Worm (Caenorhabditis elegans) whole organism, young adult: ENCODE measurements around the gene K02E11.7.

Source experiments
- F33H1.4 ChIP-seq: fragments of 200-800 bp; sonication (Bioruptor generic); IDR thresholded peaks from 2 replicates; pipeline ENCODE4 v1.3.6; 2022; ENCODE audit warnings: missing genetic modification reagents, missing genetic modification characterization, missing compliant biosample characterization
- F37B4.10 ChIP-seq: fragments of 200-800 bp; sonication (Bioruptor generic); IDR thresholded peaks from 2 replicates; pipeline ENCODE4 v1.3.6; 2022; ENCODE audit warnings: missing genetic modification characterization, missing compliant biosample characterization
- F39B2.1 ChIP-seq: fragments of 200-800 bp; sonication (Bioruptor generic); IDR thresholded peaks from 2 replicates; pipeline ENCODE4 v1.3.6; 2022; ENCODE audit warnings: missing genetic modification reagents, missing genetic modification characterization, missing compliant biosample characterization
- F57C9.4 ChIP-seq: sonication (generic microtip); optimal IDR thresholded peaks from 2 replicates; lab custom pipeline; 2017; ENCODE audit warnings: mild to moderate bottlenecking, missing genetic modification characterization, missing compliant biosample characterization
- K11D2.4 ChIP-seq: fragments of 200-800 bp; sonication (Bioruptor generic); IDR thresholded peaks from 2 replicates; pipeline ENCODE4 v1.3.6; 2022; ENCODE audit warnings: missing genetic modification reagents, missing genetic modification characterization, missing compliant biosample characterization
- T07F8.4 ChIP-seq: sonication (generic microtip); optimal IDR thresholded peaks from 2 replicates; lab custom pipeline; 2016; ENCODE audit warnings: mild to moderate bottlenecking, missing genetic modification characterization, moderate library complexity, missing compliant biosample characterization
- T26A5.8 ChIP-seq: sonication (generic microtip); optimal IDR thresholded peaks from 2 replicates; lab custom pipeline; 2016; ENCODE audit warnings: missing genetic modification characterization, missing compliant biosample characterization
- Y53F4B.3 ChIP-seq: fragments of 200-800 bp; sonication (Bioruptor generic); IDR thresholded peaks from 2 replicates; pipeline ENCODE4 v1.3.6; 2022; ENCODE audit warnings: missing genetic modification reagents, missing genetic modification characterization, missing compliant biosample characterization
- Y53G8AR.9 ChIP-seq: fragments of 200-800 bp; sonication (Bioruptor generic); conservative IDR thresholded peaks from 2 replicates; pipeline ENCODE4 v1.3.6; 2022; ENCODE audit warnings: missing genetic modification reagents, missing genetic modification characterization, missing compliant biosample characterization
- Y56A3A.18 ChIP-seq: fragments of 200-800 bp; sonication (Bioruptor generic); IDR thresholded peaks from 2 replicates; pipeline ENCODE4 v1.3.6; 2022; ENCODE audit warnings: missing genetic modification reagents, missing genetic modification characterization, missing compliant biosample characterization
- Y95B8A.8 ChIP-seq: fragments of 200-800 bp; sonication (Bioruptor generic); IDR thresholded peaks from 2 replicates; pipeline ENCODE4 v1.3.6; 2022; ENCODE audit warnings: missing genetic modification reagents, missing genetic modification characterization, missing compliant biosample characterization
- aptf-3 ChIP-seq: fragments of 200-800 bp; sonication (Bioruptor generic); IDR thresholded peaks from 2 replicates; pipeline ENCODE4 v1.3.6; 2022; ENCODE audit warnings: missing genetic modification characterization, missing compliant biosample characterization
- athp-1 ChIP-seq: sonication (generic microtip); optimal IDR thresholded peaks from 2 replicates; lab custom pipeline; 2017; ENCODE audit warnings: mild to moderate bottlenecking, missing genetic modification characterization, missing compliant biosample characterization
- attf-3 ChIP-seq: fragments of 200-800 bp; sonication (Bioruptor generic); conservative IDR thresholded peaks from 2 replicates; pipeline ENCODE4 v1.3.6; 2022; ENCODE audit warnings: missing genetic modification reagents, missing genetic modification characterization, missing compliant biosample characterization
- attf-5 ChIP-seq: fragments of 200-800 bp; sonication (Bioruptor generic); optimal IDR thresholded peaks from 2 replicates; lab custom pipeline; 2018; ENCODE audit warnings: mild to moderate bottlenecking, missing genetic modification characterization, missing compliant biosample characterization
- attf-6 ChIP-seq: fragments of 200-800 bp; sonication (Bioruptor generic); IDR thresholded peaks from 2 replicates; pipeline ENCODE4 v1.3.6; 2022; ENCODE audit warnings: missing genetic modification reagents, missing genetic modification characterization, missing compliant biosample characterization
- bed-1 ChIP-seq: fragments of 200-800 bp; sonication (Bioruptor generic); IDR thresholded peaks from 2 replicates; pipeline ENCODE4 v1.3.6; 2022; ENCODE audit warnings: missing genetic modification reagents, missing genetic modification characterization, missing compliant biosample characterization
- bed-2 ChIP-seq: fragments of 200-800 bp; sonication (Bioruptor generic); IDR thresholded peaks from 2 replicates; pipeline ENCODE4 v1.3.6; 2022; ENCODE audit warnings: missing genetic modification reagents, missing genetic modification characterization, missing compliant biosample characterization
- cebp-2 ChIP-seq: fragments of 200-800 bp; sonication (Bioruptor generic); IDR thresholded peaks from 2 replicates; pipeline ENCODE4 v1.3.6; 2022; ENCODE audit warnings: missing genetic modification characterization, missing compliant biosample characterization
- ceh-100 ChIP-seq: fragments of 200-800 bp; sonication (Bioruptor generic); IDR thresholded peaks from 2 replicates; pipeline ENCODE4 v1.3.6; 2022; ENCODE audit warnings: missing genetic modification reagents, missing genetic modification characterization, missing compliant biosample characterization
- ceh-79 ChIP-seq: sonication (generic microtip); optimal IDR thresholded peaks from 2 replicates; lab custom pipeline; 2017; ENCODE audit warnings: mild to moderate bottlenecking, missing genetic modification characterization, missing compliant biosample characterization
- dox-1 ChIP-seq: fragments of 200-800 bp; sonication (Bioruptor generic); IDR thresholded peaks from 2 replicates; pipeline ENCODE4 v1.3.6; 2022; ENCODE audit warnings: missing genetic modification reagents, missing genetic modification characterization, missing compliant biosample characterization
- efl-1 ChIP-seq: fragments of 150-350 bp; optimal IDR thresholded peaks from 2 replicates; lab custom pipeline; 2014; ENCODE audit warnings: missing biosample characterization, missing genetic modification reagents, missing genetic modification characterization
- egl-18 ChIP-seq: fragments of 200-800 bp; sonication (Bioruptor generic); IDR thresholded peaks from 2 replicates; pipeline ENCODE4 v1.3.6; 2022; ENCODE audit warnings: missing genetic modification reagents, missing genetic modification characterization, missing compliant biosample characterization
- egl-44 ChIP-seq: fragments of 200-800 bp; sonication (Bioruptor generic); IDR thresholded peaks from 2 replicates; pipeline ENCODE4 v1.3.6; 2022; ENCODE audit warnings: missing genetic modification reagents, missing genetic modification characterization, missing compliant biosample characterization
- egrh-3 ChIP-seq: fragments of 200-800 bp; sonication (Bioruptor generic); IDR thresholded peaks from 2 replicates; pipeline ENCODE4 v1.3.6; 2022; ENCODE audit warnings: missing genetic modification reagents, missing genetic modification characterization, missing compliant biosample characterization
- ekl-4 ChIP-seq: fragments of 200-800 bp; sonication (Bioruptor generic); IDR thresholded peaks from 2 replicates; pipeline ENCODE4 v1.3.6; 2022; ENCODE audit warnings: missing genetic modification reagents, missing genetic modification characterization, missing compliant biosample characterization
- fkh-3 ChIP-seq: sonication (generic microtip); optimal IDR thresholded peaks from 2 replicates; lab custom pipeline; 2016; ENCODE audit warnings: mild to moderate bottlenecking, missing genetic modification characterization, missing compliant biosample characterization
- hmg-1.2 ChIP-seq: fragments of 200-800 bp; sonication (Bioruptor generic); IDR thresholded peaks from 2 replicates; pipeline ENCODE4 v1.3.6; 2022; ENCODE audit warnings: missing genetic modification reagents, missing genetic modification characterization, missing compliant biosample characterization
- hmg-20 ChIP-seq: fragments of 200-800 bp; sonication (Bioruptor generic); IDR thresholded peaks from 2 replicates; pipeline ENCODE4 v1.3.6; 2022; ENCODE audit warnings: missing genetic modification reagents, missing genetic modification characterization, missing compliant biosample characterization
- lin-35 ChIP-seq, 3 experiments: fragments of 150-350 bp in 2 of 3; sonication (generic microtip) in 1 of 3; optimal IDR thresholded peaks; 2 replicates each; lab custom pipeline; 2014 to 2018; ENCODE audit warnings: missing biosample characterization in 3 of 3, missing genetic modification characterization in 3 of 3, missing genetic modification reagents in 3 of 3
- madf-8 ChIP-seq: fragments of 200-800 bp; sonication (Bioruptor generic); conservative IDR thresholded peaks from 2 replicates; pipeline ENCODE4 v1.3.6; 2022; ENCODE audit warnings: missing genetic modification reagents, missing genetic modification characterization, missing compliant biosample characterization
- mcd-1 ChIP-seq: fragments of 200-800 bp; sonication (Bioruptor generic); IDR thresholded peaks from 2 replicates; pipeline ENCODE4 v1.3.6; 2022; ENCODE audit warnings: missing genetic modification reagents, missing genetic modification characterization, missing compliant biosample characterization
- nfyb-1 ChIP-seq: fragments of 200-800 bp; sonication (Bioruptor generic); IDR thresholded peaks from 2 replicates; pipeline ENCODE4 v1.3.6; 2022; ENCODE audit warnings: missing genetic modification reagents, missing genetic modification characterization, missing compliant biosample characterization
- nhr-120 ChIP-seq: fragments of 200-800 bp; sonication (Bioruptor generic); IDR thresholded peaks from 2 replicates; pipeline ENCODE4 v1.3.6; 2022; ENCODE audit warnings: missing genetic modification characterization, missing compliant biosample characterization
- nhr-90 ChIP-seq: sonication (generic microtip); optimal IDR thresholded peaks from 2 replicates; lab custom pipeline; 2016; ENCODE audit warnings: missing genotype, mild to moderate bottlenecking, missing genetic modification characterization, missing compliant biosample characterization
- pbrm-1 ChIP-seq: fragments of 200-800 bp; sonication (Bioruptor generic); IDR thresholded peaks from 2 replicates; pipeline ENCODE4 v1.3.6; 2022; ENCODE audit warnings: missing genetic modification reagents, missing genetic modification characterization, missing compliant biosample characterization
- repo-1 ChIP-seq: sonication (generic microtip); optimal IDR thresholded peaks from 2 replicates; lab custom pipeline; 2017; ENCODE audit warnings: mild to moderate bottlenecking, missing genetic modification characterization, missing compliant biosample characterization
- rpc-1 ChIP-seq, 2 experiments: fragments of 150-350 bp in 1 of 2; sonication (generic microtip) in 1 of 2; optimal IDR thresholded peaks; 2 replicates each; lab custom pipeline; 2014 to 2018; ENCODE audit warnings: missing biosample characterization in 1 of 2, missing genetic modification characterization in 1 of 2, missing genetic modification reagents in 1 of 2, missing genotype in 1 of 2
- sea-2 ChIP-seq: fragments of 200-800 bp; sonication (Bioruptor generic); IDR thresholded peaks from 2 replicates; pipeline ENCODE4 v1.3.6; 2022; ENCODE audit warnings: missing genetic modification characterization, missing compliant biosample characterization
- snpc-3.4 ChIP-seq: sonication (generic microtip); optimal IDR thresholded peaks from 2 replicates; lab custom pipeline; 2017; ENCODE audit warnings: missing genetic modification characterization, mild to moderate bottlenecking, missing compliant biosample characterization, antibody characterized with exemption, moderate library complexity, missing genotype, missing genetic modification reagents
- ztf-25 ChIP-seq: fragments of 200-800 bp; sonication (Bioruptor generic); IDR thresholded peaks from 2 replicates; pipeline ENCODE4 v1.3.6; 2022; ENCODE audit warnings: missing genetic modification reagents, missing genetic modification characterization, missing compliant biosample characterization

The K02E11.7 gene

ce11 chrV:14246761-14247160, 7.4 kb downstream of the K02E11.7 start, which contains the start of gene K02E11.3:
Gene K02E11.3 (minus strand): TSS chrV:14246861.
- no peak for TF ChIP-seq snpc-3.4 (tag; lab: Kevin White, UChicago)
- TF ChIP-seq mcd-1 (GFP tag; lab: Robert Waterston, UW) = no peak
- TF ChIP-seq nhr-90 = no peak
- no peak for TF ChIP-seq cebp-2 (GFP tag; lab: Robert Waterston, UW)
- no peak for TF ChIP-seq Y56A3A.18 (GFP tag; lab: Robert Waterston, UW)
- no peak for TF ChIP-seq dox-1 (GFP tag; lab: Robert Waterston, UW)
- no peak for TF ChIP-seq ceh-100 (GFP tag; lab: Robert Waterston, UW)
- no peak for TF ChIP-seq T07F8.4 (tag; lab: Kevin White, UChicago)
- TF ChIP-seq lin-35 (GFP tag; optimal IDR thresholded peaks at IDR 0.05; lab: Kevin White, UChicago) = no peak
- TF ChIP-seq attf-5 (GFP tag; lab: Kevin White, UChicago) = no peak
- no peak for TF ChIP-seq repo-1 (tag; lab: Kevin White, UChicago)
- TF ChIP-seq ceh-79 = no peak
- TF ChIP-seq F33H1.4 (GFP tag; lab: Robert Waterston, UW) = no peak
- no peak for TF ChIP-seq attf-3 (GFP tag; lab: Robert Waterston, UW)
- TF ChIP-seq egl-44 = no peak
- no peak for TF ChIP-seq T26A5.8
- no peak for TF ChIP-seq egl-18 (GFP tag; lab: Robert Waterston, UW)
- TF ChIP-seq, all 124 proteins: peak for 0

- no peak for TF ChIP-seq F57C9.4 (tag; lab: Kevin White, UChicago)
- TF ChIP-seq efl-1 (GFP tag; lab: Kevin White, UChicago) = no peak
- TF ChIP-seq madf-8 (GFP tag; lab: Robert Waterston, UW) = no peak
Observed at ce11 chrV:14243904-14244303, 10.2 kb downstream of the K02E11.7 start, which contains the start of gene sre-7. Gene sre-7 (plus strand): TSS chrV:14244204.

ce11 chrV:14240694-14241201, 13.4 kb downstream of the K02E11.7 start, which contains the start of gene K02E11.10:
Gene K02E11.10 (minus strand): TSS chrV:14241151.
- TF ChIP-seq nfyb-1 (GFP tag; lab: Robert Waterston, UW) = no peak
- peak; percentile 13 for TF ChIP-seq fkh-3
- TF ChIP-seq egrh-3 = peak; percentile 96
- TF ChIP-seq bed-1 (GFP tag; lab: Robert Waterston, UW) = 0 out of 2 replicates have a peak, but pooled peaks have one; percentile 28
- no peak for TF ChIP-seq athp-1

ce11 chrV:14237447-14237846, 16.7 kb downstream of the K02E11.7 start:
- TF ChIP-seq pbrm-1 (GFP tag; lab: Robert Waterston, UW) (peak; percentile 79), hmg-20 (GFP tag; lab: Robert Waterston, UW) (peak; percentile 60; the same call in 1 of the 2 replicates), Y53G8AR.9 (GFP tag; lab: Robert Waterston, UW) (peak; percentile 64; the same call in 1 of the 2 replicates), attf-6 (GFP tag; lab: Robert Waterston, UW) (peak; percentile 87), ztf-25 (GFP tag; lab: Robert Waterston, UW) (peak; percentile 95), hmg-1.2 (peak; percentile 72), sea-2 (peak; percentile 84; the same call in 1 of the 2 replicates), K11D2.4 (GFP tag; lab: Robert Waterston, UW) (0 out of 2 replicates have a peak, but pooled peaks have one; percentile 33), F39B2.1 (GFP tag; lab: Robert Waterston, UW) (peak; percentile 75), nhr-90 (peak; percentile 31), ekl-4 (GFP tag; lab: Robert Waterston, UW) (peak; percentile 78), Y53F4B.3 (GFP tag; lab: Robert Waterston, UW) (0 out of 2 replicates have a peak, but pooled peaks have one; percentile 18), rpc-1 (optimal IDR thresholded peaks at IDR 0.05; lab: Kevin White, UChicago) (peak; percentile 35), rpc-1 (tag; optimal IDR thresholded peaks at IDR 0.05; lab: Kevin White, UChicago) (peak; percentile 65), dox-1 (GFP tag; lab: Robert Waterston, UW) (peak; percentile 87), Y95B8A.8 (GFP tag; lab: Robert Waterston, UW) (peak; percentile 68; the same call in 1 of the 2 replicates), F33H1.4 (GFP tag; lab: Robert Waterston, UW) (peak; percentile 57), mcd-1 (GFP tag; lab: Robert Waterston, UW) (peak; percentile 61), egl-18 (GFP tag; lab: Robert Waterston, UW) (0 out of 2 replicates have a peak, but pooled peaks have one; percentile 14), egl-44 (peak; percentile 91), bed-2 (GFP tag; lab: Robert Waterston, UW) (peak; percentile 85), madf-8 (GFP tag; lab: Robert Waterston, UW) (peak; percentile 53), aptf-3 (peak; percentile 90), nhr-120 (GFP tag; lab: Robert Waterston, UW) (0 out of 2 replicates have a peak, but pooled peaks have one; percentile 86), F37B4.10 (GFP tag; lab: Robert Waterston, UW) (0 out of 2 replicates have a peak, but pooled peaks have one; percentile 52)
